Worm (Caenorhabditis elegans) whole organism, L2 larva: ENCODE data around the gene F31E8.5.

Experiments used
- C34F6.9 ChIP-seq: fragments of 150-350 bp; optimal IDR thresholded peaks from 2 replicates; lab custom pipeline; 2014; ENCODE audit warnings: missing biosample characterization, missing genetic modification characterization
- F13H6.1 ChIP-seq: sonication (generic microtip); optimal IDR thresholded peaks from 2 replicates; lab custom pipeline; 2016; ENCODE audit warnings: missing genetic modification characterization, missing compliant biosample characterization
- R02D3.7 ChIP-seq: fragments of 150-350 bp; optimal IDR thresholded peaks from 2 replicates; lab custom pipeline; 2014; ENCODE audit warnings: missing biosample characterization, missing genetic modification characterization
- Y55F3AM.14 ChIP-seq: fragments of 200-800 bp; sonication (Bioruptor generic); optimal IDR thresholded peaks from 2 replicates; lab custom pipeline; 2018; ENCODE audit warnings: mild to moderate bottlenecking, missing genetic modification characterization, missing compliant biosample characterization
- ZK546.5 ChIP-seq: sonication (generic microtip); optimal IDR thresholded peaks from 2 replicates; lab custom pipeline; 2017; ENCODE audit warnings: missing biosample characterization, missing genetic modification characterization
- aly-2 ChIP-seq: fragments of 150-350 bp; optimal IDR thresholded peaks from 2 replicates; lab custom pipeline; 2014; ENCODE audit warnings: missing biosample characterization, missing genetic modification characterization
- ama-1 ChIP-seq: fragments of 150-350 bp; optimal IDR thresholded peaks from 2 replicates; lab custom pipeline; 2018; ENCODE audit warnings: inconsistent platforms
- blmp-1 ChIP-seq: sonication (generic microtip); optimal IDR thresholded peaks from 2 replicates; lab custom pipeline; 2017; ENCODE audit warnings: missing genetic modification characterization, mild to moderate bottlenecking, missing compliant biosample characterization, antibody characterized with exemption, moderate library complexity; ENCODE audit not compliant: insufficient read depth
- ceh-16 ChIP-seq: fragments of 150-350 bp; optimal IDR thresholded peaks from 2 replicates; lab custom pipeline; 2014; ENCODE audit warnings: missing biosample characterization, missing genetic modification characterization
- crh-2 ChIP-seq: sonication (generic microtip); optimal IDR thresholded peaks from 2 replicates; lab custom pipeline; 2017; ENCODE audit warnings: missing biosample characterization, missing genetic modification characterization
- dmd-4 ChIP-seq: sonication (generic microtip); optimal IDR thresholded peaks from 2 replicates; lab custom pipeline; 2017; ENCODE audit warnings: missing biosample characterization, missing genetic modification characterization
- egl-27 ChIP-seq: sonication (generic microtip); optimal IDR thresholded peaks from 3 replicates; lab custom pipeline; 2017; ENCODE audit warnings: missing biosample characterization, missing genetic modification reagents, missing genetic modification characterization
- elt-1 ChIP-seq: fragments of 150-350 bp; optimal IDR thresholded peaks from 2 replicates; lab custom pipeline; 2014; ENCODE audit warnings: missing biosample characterization, missing genetic modification characterization
- fos-1 ChIP-seq: fragments of 150-350 bp; optimal IDR thresholded peaks from 2 replicates; lab custom pipeline; 2014; ENCODE audit warnings: missing biosample characterization, missing genetic modification characterization
- lin-11 ChIP-seq: fragments of 150-350 bp; sonication (generic microtip); optimal IDR thresholded peaks from 2 replicates; lab custom pipeline; 2014; ENCODE audit warnings: missing biosample characterization, missing genetic modification characterization, inconsistent platforms, mixed read lengths
- lin-13 ChIP-seq: fragments of 150-350 bp; optimal IDR thresholded peaks from 2 replicates; lab custom pipeline; 2014; ENCODE audit warnings: missing biosample characterization, missing genetic modification reagents, missing genetic modification characterization
- lsy-2 ChIP-seq, 2 experiments: fragments of 150-350 bp in 1 of 2; sonication (generic microtip) in 1 of 2; optimal IDR thresholded peaks; 2 replicates each; lab custom pipeline; 2014 to 2017; ENCODE audit warnings: missing biosample characterization in 2 of 2, missing genetic modification characterization in 2 of 2
- mab-5 ChIP-seq: fragments of 150-350 bp; optimal IDR thresholded peaks from 2 replicates; lab custom pipeline; 2014; ENCODE audit warnings: missing biosample characterization, missing genetic modification characterization
- mbf-1 ChIP-seq: sonication (generic microtip); optimal IDR thresholded peaks from 2 replicates; lab custom pipeline; 2017; ENCODE audit warnings: missing biosample characterization, missing genetic modification characterization
- mdl-1 ChIP-seq, 2 experiments: fragments of 150-350 bp in 1 of 2; sonication (generic microtip) in 1 of 2; optimal IDR thresholded peaks; 2 replicates each; lab custom pipeline; 2017; ENCODE audit warnings: missing biosample characterization in 2 of 2, missing genetic modification characterization in 2 of 2
- nhr-10 ChIP-seq: sonication (generic microtip); optimal IDR thresholded peaks from 2 replicates; lab custom pipeline; 2017; ENCODE audit warnings: missing biosample characterization, missing genetic modification characterization
- nhr-11 ChIP-seq: fragments of 150-350 bp; optimal IDR thresholded peaks from 2 replicates; lab custom pipeline; 2014; ENCODE audit warnings: missing biosample characterization, missing genetic modification characterization
- nhr-12 ChIP-seq: fragments of 150-350 bp; optimal IDR thresholded peaks from 2 replicates; lab custom pipeline; 2014; ENCODE audit warnings: missing biosample characterization, missing genetic modification characterization
- nhr-129 ChIP-seq: fragments of 150-350 bp; optimal IDR thresholded peaks from 2 replicates; lab custom pipeline; 2014; ENCODE audit warnings: missing biosample characterization, missing genetic modification characterization
- nhr-237 ChIP-seq: fragments of 150-350 bp; optimal IDR thresholded peaks from 2 replicates; lab custom pipeline; 2014; ENCODE audit warnings: missing biosample characterization, missing genetic modification characterization
- nhr-25 ChIP-seq: fragments of 150-350 bp; sonication (generic microtip); optimal IDR thresholded peaks from 3 replicates; lab custom pipeline; 2014; ENCODE audit warnings: missing biosample characterization, missing genetic modification characterization
- nhr-6 ChIP-seq: fragments of 150-350 bp; optimal IDR thresholded peaks from 2 replicates; lab custom pipeline; 2014; ENCODE audit warnings: missing biosample characterization, missing genetic modification characterization
- nhr-77 ChIP-seq: fragments of 150-350 bp; optimal IDR thresholded peaks from 2 replicates; lab custom pipeline; 2014; ENCODE audit warnings: missing biosample characterization, missing genetic modification characterization
- peb-1 ChIP-seq: fragments of 150-350 bp; optimal IDR thresholded peaks from 2 replicates; lab custom pipeline; 2014; ENCODE audit warnings: missing biosample characterization, missing genetic modification characterization
- sem-4 ChIP-seq: fragments of 150-350 bp; optimal IDR thresholded peaks from 2 replicates; lab custom pipeline; 2014; ENCODE audit warnings: missing biosample characterization, missing genetic modification reagents, missing genetic modification characterization
- skn-1 ChIP-seq: sonication (generic microtip); optimal IDR thresholded peaks from 2 replicates; lab custom pipeline; 2017; ENCODE audit warnings: missing biosample characterization, missing genetic modification characterization
- sma-3 ChIP-seq: sonication (generic microtip); optimal IDR thresholded peaks from 2 replicates; lab custom pipeline; 2016; ENCODE audit warnings: missing genetic modification reagents, missing genetic modification characterization, missing compliant biosample characterization
- sma-9 ChIP-seq, 2 experiments: fragments of 150-350 bp in 1 of 2; sonication (generic microtip) in 1 of 2; optimal IDR thresholded peaks; 2 replicates each; lab custom pipeline; 2014 to 2016; ENCODE audit warnings: missing genetic modification characterization in 2 of 2, mild to moderate bottlenecking in 1 of 2, missing biosample characterization in 1 of 2, missing compliant biosample characterization in 1 of 2, missing genetic modification reagents in 1 of 2, moderate library complexity in 1 of 2
- snpc-4 ChIP-seq: fragments of 150-350 bp; optimal IDR thresholded peaks from 2 replicates; lab custom pipeline; 2014; ENCODE audit warnings: missing biosample characterization, missing genetic modification characterization
- unc-39 ChIP-seq: fragments of 150-350 bp; optimal IDR thresholded peaks from 2 replicates; lab custom pipeline; 2014; ENCODE audit warnings: missing biosample characterization, missing genetic modification characterization
- unc-55 ChIP-seq: fragments of 150-350 bp; sonication (generic microtip); optimal IDR thresholded peaks from 3 replicates; lab custom pipeline; 2014; ENCODE audit warnings: missing biosample characterization, missing genetic modification reagents, missing genetic modification characterization
- unc-62 ChIP-seq: fragments of 150-350 bp; optimal IDR thresholded peaks from 2 replicates; lab custom pipeline; 2014; ENCODE audit warnings: missing biosample characterization, missing genetic modification reagents, missing genetic modification characterization
- zag-1 ChIP-seq: fragments of 150-350 bp; optimal IDR thresholded peaks from 2 replicates; lab custom pipeline; 2014; ENCODE audit warnings: missing biosample characterization, missing genetic modification characterization
- ztf-1 ChIP-seq: fragments of 200-800 bp; sonication (Bioruptor generic); conservative IDR thresholded peaks from 2 replicates; pipeline ENCODE4 v1.3.6; 2022; ENCODE audit warnings: missing genetic modification characterization, missing compliant biosample characterization
- ztf-11 ChIP-seq: sonication (generic microtip); optimal IDR thresholded peaks from 2 replicates; lab custom pipeline; 2017; ENCODE audit warnings: missing biosample characterization, missing genetic modification characterization
- ztf-4 ChIP-seq: fragments of 150-350 bp; optimal IDR thresholded peaks from 2 replicates; lab custom pipeline; 2014; ENCODE audit warnings: missing biosample characterization, missing genetic modification characterization

Gene F31E8.5

DNA sequence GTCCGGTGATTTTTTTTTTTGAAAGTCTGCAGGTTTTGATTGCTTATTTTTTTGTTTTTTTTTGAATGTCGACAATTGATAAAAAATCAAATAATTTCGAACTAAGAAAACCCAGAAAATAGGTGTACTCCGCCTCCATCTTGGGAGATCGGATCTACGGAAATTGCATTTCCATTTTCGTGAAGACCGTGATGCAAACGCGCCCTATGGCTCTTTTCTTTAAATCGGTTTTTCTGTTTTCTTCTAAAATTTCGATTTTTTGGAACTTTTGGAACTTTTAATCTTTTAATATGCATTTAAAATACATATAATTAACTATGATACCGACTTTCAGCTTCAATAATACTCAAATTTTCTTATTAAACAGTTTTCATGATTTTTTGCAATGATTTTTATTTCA lies 34.9 kb upstream of the F31E8.5 start:
- TF ChIP-seq lin-13: no peak
- peak; percentile 27 for TF ChIP-seq unc-55 (GFP tag; lab: Kevin White, UChicago)
- TF ChIP-seq, all 48 proteins: peak for 1

ce11 chrII:6841102-6841501 lies 34.0 kb upstream of the F31E8.5 start:
- no peak for TF ChIP-seq R02D3.7
- TF ChIP-seq unc-62 (GFP tag; lab: Kevin White, UChicago): no peak
- TF ChIP-seq peb-1 (tag; lab: Kevin White, UChicago): no peak
- no peak for TF ChIP-seq ztf-4 (tag; lab: Kevin White, UChicago)
- no peak for TF ChIP-seq nhr-6 (tag; lab: Kevin White, UChicago)
- TF ChIP-seq Y55F3AM.14 (GFP tag; lab: Kevin White, UChicago): no peak
- TF ChIP-seq ztf-1 (GFP tag; lab: Robert Waterston, UW): no peak
- TF ChIP-seq mdl-1 (tag; optimal IDR thresholded peaks at IDR 0.05; lab: Kevin White, UChicago): no peak
- TF ChIP-seq nhr-77 (tag; lab: Kevin White, UChicago): no peak
- TF ChIP-seq snpc-4 (tag; lab: Kevin White, UChicago): no peak
- TF ChIP-seq lin-11 (tag; lab: Kevin White, UChicago): no peak
- TF ChIP-seq blmp-1 (tag; lab: Kevin White, UChicago): peak; percentile 89
- no peak for TF ChIP-seq unc-39 (tag; lab: Kevin White, UChicago)
- TF ChIP-seq elt-1 (tag; lab: Kevin White, UChicago): no peak
- no peak for TF ChIP-seq ama-1
- no peak for TF ChIP-seq unc-55 (GFP tag; lab: Kevin White, UChicago)
- no peak for TF ChIP-seq nhr-11 (tag; lab: Kevin White, UChicago)
- TF ChIP-seq sma-9 (GFP tag; optimal IDR thresholded peaks at IDR 0.05; lab: Kevin White, UChicago): peak; percentile 75
- TF ChIP-seq sma-9 (tag; optimal IDR thresholded peaks at IDR 0.05; lab: Kevin White, UChicago): no peak
- no peak for TF ChIP-seq aly-2
- TF ChIP-seq ZK546.5 (tag; lab: Kevin White, UChicago): no peak
- peak; percentile 87 for TF ChIP-seq egl-27 (tag; lab: Kevin White, UChicago)
- no peak for TF ChIP-seq skn-1
- TF ChIP-seq zag-1 (tag; lab: Kevin White, UChicago): no peak
- peak; percentile 51 for TF ChIP-seq F13H6.1 (tag; lab: Kevin White, UChicago)
- peak; percentile 45 for TF ChIP-seq sem-4
- TF ChIP-seq mbf-1 (tag; lab: Kevin White, UChicago): no peak
- peak; percentile 49 for TF ChIP-seq nhr-129 (tag; lab: Kevin White, UChicago)
- TF ChIP-seq sma-3 (GFP tag; lab: Kevin White, UChicago): no peak
- TF ChIP-seq lsy-2 (tag; optimal IDR thresholded peaks at IDR 0.05; lab: Kevin White, UChicago): peak in 1 of 2 experiments; percentile 28
- peak; percentile 26 for TF ChIP-seq fos-1 (tag; lab: Kevin White, UChicago)
- TF ChIP-seq C34F6.9: no peak
- no peak for TF ChIP-seq nhr-12 (tag; lab: Kevin White, UChicago)
- TF ChIP-seq lin-13: peak; percentile 13
- no peak for TF ChIP-seq ztf-11 (tag; lab: Kevin White, UChicago)
- TF ChIP-seq nhr-25 (tag; lab: Kevin White, UChicago): peak; percentile 19
- peak; percentile 13 for TF ChIP-seq crh-2 (tag; lab: Kevin White, UChicago)
- TF ChIP-seq mab-5: peak; percentile 39
- TF ChIP-seq nhr-10: no peak
- no peak for TF ChIP-seq nhr-237 (tag; lab: Kevin White, UChicago)
- TF ChIP-seq ceh-16: no peak

ce11 chrII:6840663-6841062 lies 33.6 kb upstream of the F31E8.5 start:
- TF ChIP-seq dmd-4 (tag; lab: Kevin White, UChicago): no peak
- TF ChIP-seq unc-55 (GFP tag; lab: Kevin White, UChicago): no peak
- no peak for TF ChIP-seq zag-1 (tag; lab: Kevin White, UChicago)
- TF ChIP-seq fos-1 (tag; lab: Kevin White, UChicago): no peak
